Worm (Caenorhabditis elegans) whole organism, dauer: Measurements from ENCODE around the gene pks-1.

Experiments used
- unc-62 ChIP-seq: sonication (generic microtip); optimal IDR thresholded peaks from 2 replicates; lab custom pipeline; 2017; ENCODE audit warnings: missing biosample characterization, missing genetic modification reagents, missing genetic modification characterization

Gene pks-1

DNA sequence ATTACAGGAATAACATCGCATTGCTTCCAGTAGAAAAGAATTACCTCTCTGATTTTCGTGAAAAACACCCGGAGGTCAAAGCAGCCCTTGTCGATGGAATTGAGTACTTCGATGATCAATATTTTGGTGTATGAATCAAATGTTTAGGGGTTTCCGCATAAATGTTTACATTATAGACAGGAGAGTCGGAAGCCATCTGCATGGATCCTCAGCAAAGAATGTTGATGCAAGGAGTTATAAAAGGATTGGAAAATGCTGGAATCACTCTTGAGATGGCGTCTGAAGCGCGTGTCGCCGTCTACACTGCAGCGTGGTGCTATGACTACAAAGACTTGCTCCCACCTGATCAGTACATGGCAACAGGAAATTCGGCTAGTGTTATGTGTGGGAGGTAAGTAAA is 640 bp downstream of the pks-1 start, which contains the start of gene C41A3.2:
Gene C41A3.2 (minus strand): TSS at position 101 of the 400 bp plus-strand sequence.
- TF ChIP-seq unc-62 = no peak

DNA sequence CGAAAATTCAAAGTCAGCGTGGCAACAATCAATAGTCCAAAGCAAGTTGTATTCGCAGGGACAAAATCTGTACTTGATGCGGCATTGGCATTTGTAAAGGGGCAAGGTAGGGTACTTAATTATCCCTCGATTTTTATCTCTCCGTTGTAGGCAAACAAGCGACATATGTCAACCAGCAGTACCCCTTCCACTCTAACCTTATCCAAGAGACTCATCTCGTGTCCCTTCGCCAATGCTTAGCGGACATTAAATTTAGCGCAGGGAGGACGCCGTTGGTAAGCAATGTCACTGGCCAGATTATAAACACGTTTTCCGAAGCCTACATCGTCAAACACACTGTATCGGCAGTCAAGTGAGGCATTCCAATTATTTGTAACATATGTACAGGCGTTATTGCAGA is 15.7 kb downstream of the pks-1 start:
- TF ChIP-seq unc-62 = peak; percentile 66

DNA sequence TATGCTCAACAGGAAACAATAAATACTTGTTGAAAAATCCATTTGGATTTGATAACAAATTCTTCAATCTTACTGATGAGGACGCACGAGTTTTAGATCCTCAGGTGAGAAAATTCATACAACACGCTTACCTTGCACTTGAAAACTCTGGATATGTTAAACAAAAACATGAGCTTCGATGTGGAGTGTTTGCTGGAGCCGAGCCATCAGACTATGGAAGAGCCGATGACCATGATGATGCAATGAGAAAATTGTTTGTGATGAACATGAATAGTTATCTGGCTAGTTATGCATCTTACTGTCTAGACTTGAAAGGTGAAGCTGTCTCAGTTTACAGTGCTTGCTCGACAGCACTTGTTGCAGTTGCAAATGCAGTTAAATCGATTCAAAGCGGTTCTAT is 20.3 kb downstream of the pks-1 start:
- TF ChIP-seq unc-62 = no peak

DNA sequence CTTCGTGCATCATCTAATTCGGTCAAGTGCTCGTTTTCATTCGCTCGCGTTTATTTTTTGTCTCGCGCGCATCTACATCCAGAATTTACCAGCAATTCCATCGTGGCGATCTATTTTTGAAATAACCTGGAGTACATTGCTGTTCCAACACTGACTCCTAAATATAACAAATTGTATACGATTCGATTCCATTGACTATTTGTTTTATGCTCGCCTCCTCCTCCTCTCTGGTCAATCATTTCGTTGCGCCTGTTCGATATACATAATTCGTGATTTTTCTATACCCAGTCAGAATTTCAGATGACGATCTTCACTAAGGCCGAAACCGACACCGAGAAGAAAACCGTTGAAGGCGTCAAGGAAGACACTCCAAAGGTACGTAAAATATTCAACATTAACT is 31.3 kb downstream of the pks-1 start, which contains the start of gene itm-2:
Gene itm-2 (plus strand): TSS at position 301 of the 400 bp plus-strand sequence.
- TF ChIP-seq unc-62 = no peak

DNA sequence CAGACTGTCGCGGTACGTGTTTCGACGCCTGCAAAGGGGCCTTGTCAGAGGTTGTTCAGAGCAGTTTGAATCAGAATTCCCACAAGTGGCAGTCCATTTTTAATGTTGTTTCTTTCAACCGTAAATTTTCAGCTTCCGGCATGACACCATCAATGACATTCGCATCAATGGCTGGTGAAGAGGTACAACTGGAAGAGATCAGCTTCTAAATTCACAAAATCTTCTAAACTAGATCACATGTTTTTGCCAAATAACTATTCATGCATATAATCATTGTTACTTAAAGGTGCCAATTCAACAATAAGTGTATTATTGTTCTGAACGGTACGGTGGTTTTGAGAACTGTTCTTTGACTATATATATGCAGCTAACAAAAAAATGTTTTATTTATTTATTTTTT is 33.8 kb downstream of the pks-1 start:
- TF ChIP-seq unc-62 = no peak

DNA sequence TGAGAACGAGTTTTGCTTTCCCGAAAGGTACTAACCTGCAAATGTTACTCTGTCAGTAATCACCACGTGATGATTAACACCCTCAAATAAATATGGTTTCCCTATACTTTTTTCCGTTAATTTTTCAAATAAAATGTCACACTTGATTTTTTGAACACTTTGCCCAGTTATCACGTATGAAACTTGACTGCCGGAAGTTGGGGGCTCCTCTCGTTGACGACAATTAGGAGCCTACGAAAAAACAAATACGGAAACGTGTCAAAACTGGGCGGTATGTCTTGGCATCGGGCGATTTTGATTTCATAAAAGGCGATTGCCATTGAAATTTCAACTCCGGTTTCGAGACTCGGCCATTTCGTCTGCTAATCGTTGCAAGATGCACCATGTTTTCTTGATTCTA is 34.3 kb downstream of the pks-1 start, which contains the start of gene C25F6.8:
Gene C25F6.8 (plus strand): TSS at position 301 of the 400 bp plus-strand sequence.
- TF ChIP-seq unc-62 = no peak

DNA sequence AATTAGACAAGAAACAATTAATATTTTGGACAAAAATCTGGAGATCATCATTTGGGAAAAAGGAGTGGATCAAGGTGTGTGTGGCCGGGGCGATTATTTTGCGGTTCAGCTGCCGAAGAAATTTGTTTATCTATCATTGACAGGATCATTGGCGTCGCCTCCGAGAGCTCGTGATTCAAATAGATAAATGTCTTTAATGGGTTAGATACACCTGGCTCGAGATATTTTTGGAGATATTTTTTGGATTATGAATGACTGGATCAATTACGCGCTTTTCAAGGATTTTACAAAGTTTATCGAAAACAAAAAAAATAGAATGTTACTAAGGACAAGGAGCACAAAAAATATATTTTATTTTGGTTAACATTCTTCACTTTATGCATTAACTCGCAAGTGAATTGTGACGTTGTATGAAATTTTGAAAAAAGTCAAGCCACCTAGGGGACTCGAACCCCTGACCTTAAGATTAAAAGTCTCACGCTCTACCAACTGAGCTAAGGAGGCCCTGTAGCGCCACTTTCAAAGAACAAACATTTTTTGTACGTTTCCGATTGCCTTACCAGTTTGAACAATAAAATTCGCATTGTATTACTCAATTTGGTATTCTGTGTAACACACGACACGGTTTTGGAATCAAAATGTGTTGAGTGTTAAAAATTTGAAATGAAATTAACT is 37.3 kb downstream of the pks-1 start, which contains the start of gene C25F6.6:
Gene C25F6.6 (minus strand): TSS at position 51 of the 675 bp plus-strand sequence.
- TF ChIP-seq unc-62 = no peak

DNA sequence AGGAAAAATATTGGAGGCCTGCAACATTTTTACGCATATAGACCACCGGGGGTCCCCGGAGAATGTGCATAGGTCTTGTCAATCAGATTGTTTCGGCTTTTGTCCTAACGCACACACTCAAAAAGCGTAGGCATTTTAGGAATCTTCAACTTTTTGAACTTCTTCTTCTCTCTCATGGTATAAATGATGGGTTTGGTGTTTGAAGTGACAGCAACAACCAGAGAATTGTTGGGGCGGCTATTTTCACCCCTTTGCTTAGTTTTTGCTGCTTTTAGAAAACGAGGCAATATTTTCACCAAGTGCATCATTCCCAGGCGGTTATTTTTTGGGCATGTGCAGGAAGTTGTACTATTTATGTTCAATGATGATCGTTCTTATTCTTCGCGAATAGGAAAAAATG is 38.1 kb downstream of the pks-1 start:
- TF ChIP-seq unc-62 = no peak

DNA sequence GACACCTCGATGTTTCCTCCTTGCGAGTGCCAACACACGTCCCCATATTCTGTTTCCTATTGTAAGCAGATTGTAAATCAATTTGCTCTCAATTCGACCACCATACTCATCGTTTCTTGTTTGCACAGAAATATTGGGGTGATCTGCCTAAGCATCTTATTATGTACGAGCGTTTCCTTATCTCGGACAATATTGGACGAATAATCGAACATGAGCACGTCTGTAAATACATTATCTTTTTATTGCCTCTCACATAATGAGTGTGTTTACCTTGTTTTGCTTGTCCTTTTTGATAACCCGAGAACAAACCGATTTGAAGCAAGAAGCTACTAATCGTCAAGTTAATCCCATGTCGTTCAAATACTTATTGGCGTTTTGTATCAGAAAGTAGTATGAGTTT is 41.5 kb downstream of the pks-1 start:
- no peak for TF ChIP-seq unc-62

DNA sequence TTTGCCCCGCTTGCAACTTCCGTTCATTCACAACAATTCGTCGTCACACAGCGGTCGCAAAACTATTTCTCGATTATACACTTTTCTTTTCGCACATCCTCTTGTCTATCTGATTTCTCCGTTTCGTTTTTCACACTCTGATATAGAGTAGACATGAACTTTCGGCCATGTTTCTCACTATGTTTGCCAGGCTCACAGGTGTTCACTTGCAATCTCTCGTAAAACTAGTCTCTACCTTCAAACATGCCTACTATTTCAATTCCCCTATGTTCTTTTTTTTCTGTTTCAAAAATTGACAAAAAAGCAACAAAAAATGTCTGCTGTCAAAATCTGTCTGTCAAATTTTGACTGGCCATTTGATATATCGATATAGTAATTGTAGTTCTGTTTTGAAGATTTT is 43.6 kb downstream of the pks-1 start:
- TF ChIP-seq unc-62 = no peak

DNA sequence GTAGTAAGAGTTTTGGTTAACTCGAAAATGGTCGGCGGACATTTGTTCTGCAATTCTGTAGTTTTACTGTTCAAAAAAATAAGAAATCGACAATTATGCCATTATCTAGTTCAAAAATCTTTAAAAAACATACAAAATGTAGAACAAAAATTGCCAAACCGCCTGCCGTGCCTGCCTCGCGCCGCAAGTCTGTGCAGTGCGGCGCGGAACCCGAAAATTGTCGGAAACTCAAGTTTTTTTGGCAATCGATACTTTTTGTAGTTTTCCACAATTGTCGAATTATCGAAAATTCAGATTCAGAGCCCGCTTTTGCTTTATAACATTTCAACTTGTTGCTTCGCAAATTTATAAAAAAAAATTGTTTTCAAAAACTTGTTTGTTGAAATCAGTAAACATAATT is 44.4 kb downstream of the pks-1 start:
- no peak for TF ChIP-seq unc-62

DNA sequence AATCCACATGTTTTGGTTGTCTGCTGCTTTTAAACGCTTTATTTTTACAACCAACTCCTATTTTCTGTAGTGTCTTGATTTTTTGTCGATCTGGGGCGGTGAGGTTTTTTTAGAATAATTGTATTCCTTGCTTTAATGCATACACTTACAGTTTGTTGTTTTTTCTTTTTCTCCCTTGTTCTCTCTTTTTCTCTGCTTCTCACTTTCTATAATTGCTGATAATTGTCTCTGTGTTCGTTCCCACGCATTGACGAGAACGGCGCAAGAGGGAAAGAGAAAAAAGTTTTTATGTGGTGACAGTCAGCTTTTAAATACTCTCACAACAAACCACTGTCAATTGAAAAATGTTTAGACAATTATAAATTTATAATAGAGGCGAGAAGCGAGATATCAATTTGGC is 45.1 kb downstream of the pks-1 start:
- no peak for TF ChIP-seq unc-62

DNA sequence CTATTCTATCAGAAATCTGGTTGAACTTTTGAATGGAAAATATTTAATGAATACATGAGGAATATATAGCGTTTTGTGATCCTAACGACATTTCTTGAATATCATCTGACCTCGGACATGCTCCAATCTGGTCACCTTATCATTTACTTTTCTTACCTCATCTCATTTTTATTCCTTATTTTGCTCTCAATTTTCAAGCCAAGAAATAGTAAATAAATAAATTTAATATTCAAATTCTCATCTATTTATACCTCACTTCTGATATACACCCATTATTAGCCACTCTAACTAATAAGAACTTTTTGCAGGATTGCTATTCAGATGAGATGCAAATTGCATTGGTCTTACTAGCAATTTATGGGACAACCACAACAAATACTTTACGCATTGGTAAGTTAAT is 47.3 kb downstream of the pks-1 start, which contains the start of gene ddr-1:
Gene ddr-1 (plus strand): TSS at position 301 of the 400 bp plus-strand sequence.
- no peak for TF ChIP-seq unc-62

DNA sequence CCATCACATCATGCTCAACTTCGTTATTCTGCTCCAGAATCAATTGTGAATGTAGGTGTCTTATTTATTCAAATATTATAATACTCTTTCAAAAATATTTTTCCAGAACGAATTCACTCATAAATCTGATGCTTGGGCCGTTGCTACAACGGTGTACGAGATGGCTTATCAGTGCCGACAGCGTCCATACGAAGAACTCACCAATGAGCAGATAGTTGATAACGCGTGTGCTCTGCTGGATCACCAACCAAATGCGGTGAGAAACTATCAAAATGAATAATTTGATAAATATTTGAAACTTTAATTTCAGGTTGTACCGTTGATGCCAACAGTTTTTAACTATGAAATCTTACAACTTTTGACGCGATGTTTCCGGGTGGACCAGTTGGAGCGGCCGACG is 52.0 kb downstream of the pks-1 start:
- no peak for TF ChIP-seq unc-62

DNA sequence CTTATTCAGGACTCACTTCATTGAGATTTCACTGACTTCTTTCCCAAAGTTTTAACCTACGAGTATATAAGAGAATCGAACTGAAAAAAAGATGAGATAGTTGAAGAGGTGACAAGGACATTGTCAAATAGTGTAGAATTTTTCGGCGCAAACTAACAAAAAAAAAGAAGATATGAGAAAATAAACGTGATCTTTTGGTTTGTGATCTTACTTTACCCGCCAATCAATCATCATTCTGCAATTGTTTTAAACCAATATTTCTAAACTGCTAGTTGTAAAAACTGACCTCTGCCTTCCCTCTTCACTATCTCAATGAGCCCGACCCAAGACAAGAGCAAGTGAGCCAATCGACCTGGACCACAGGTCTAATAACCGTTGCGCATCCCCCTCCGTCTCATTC is 52.5 kb downstream of the pks-1 start:
- TF ChIP-seq unc-62 = no peak

DNA sequence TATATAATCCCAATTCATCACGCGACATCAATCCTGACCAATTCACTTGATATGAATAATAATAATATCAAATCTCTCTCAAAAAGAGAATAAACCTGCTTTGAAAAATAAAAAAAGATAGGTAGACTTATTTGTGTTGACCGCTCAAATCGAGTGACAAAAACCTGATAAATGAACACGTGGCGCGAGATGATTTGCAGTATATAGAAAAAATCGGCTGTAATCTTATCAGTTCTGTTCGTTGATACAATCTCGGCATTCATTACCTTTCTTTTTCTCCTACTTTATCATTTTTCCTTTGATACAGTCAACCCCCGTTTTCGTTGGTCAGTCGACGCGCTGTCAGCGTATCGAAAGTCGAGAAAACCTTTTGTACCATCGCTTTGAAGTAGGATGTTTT is 53.7 kb downstream of the pks-1 start:
- TF ChIP-seq unc-62 = no peak

DNA sequence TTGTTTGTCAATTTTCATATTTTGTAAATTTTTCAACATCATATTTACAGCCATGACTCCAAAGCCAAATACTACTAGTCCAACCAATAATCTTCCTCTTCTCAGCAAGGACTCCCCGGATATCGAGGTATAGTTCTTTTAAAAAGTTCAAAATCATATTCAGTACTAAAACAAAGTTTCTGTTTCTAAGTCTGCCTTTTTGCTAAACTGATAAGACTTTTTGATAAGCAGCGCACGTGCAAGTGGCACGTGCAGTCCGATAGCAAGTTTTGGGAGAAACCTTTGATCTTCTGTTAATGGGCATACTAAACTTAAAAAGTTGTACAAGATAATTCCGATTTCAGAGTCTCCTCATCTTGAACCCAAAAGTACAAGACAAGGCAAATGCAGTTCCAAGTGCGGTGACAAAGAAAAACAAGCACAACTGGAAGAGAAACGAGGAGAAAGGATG is 54.2 kb downstream of the pks-1 start, which contains the start of gene dpyd-1:
Gene dpyd-1 (plus strand): TSS at position 51 of the 451 bp plus-strand sequence.
- no peak for TF ChIP-seq unc-62

DNA sequence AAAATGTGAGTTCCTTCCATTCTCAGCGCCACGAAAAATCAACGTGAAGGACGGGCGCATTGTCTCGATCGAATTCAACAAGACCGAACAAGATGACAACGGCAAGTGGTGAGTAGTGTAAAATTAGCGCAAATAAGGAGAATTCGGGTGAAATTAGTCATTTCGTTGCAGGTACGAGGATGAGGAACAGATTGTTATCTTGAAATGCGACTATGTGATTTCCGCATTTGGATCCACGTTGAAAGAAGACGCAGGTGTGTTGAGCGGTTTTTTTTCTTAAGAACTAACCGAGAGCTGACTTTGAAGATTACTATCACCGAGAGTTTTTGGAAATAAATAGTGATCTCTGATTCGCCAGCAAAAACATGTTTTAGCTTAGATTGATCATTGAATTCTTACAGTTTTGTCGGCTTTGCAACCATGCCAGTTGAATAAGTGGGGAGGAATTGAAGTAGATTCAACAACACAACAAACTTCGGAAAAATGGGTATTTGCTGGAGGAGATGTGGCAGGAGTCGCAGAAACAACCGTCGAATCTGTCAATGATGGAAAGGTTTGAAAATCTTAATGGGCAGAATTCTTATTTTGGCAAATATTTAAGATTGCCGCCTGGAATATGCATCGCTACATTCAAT is 56.6 kb downstream of the pks-1 start:
- TF ChIP-seq unc-62 = no peak
